Fruit fly (Drosophila melanogaster) S2 (cell line): ENCODE results near the gene CG4238.

ENCODE experiments used
- CG8478 ChIP-seq: fragments of >200 bp; optimal IDR thresholded peaks from 2 replicates; lab custom pipeline; 2018
- CTCF ChIP-seq, 2 experiments: fragments of >200 bp; optimal IDR thresholded peaks; 2 replicates each; lab custom pipeline; 2018

CG4238 gene

dm6 chr2L:1986343-1987280 lies 23.0 kb upstream of the CG4238 start:
- TF ChIP-seq CG8478 (lab: Kevin White, UChicago) (no peak), CTCF (optimal IDR thresholded peaks at IDR 0.05; lab: Kevin White, UChicago) (no peak)

- TF ChIP-seq CTCF (optimal IDR thresholded peaks at IDR 0.05; lab: Kevin White, UChicago) (no peak), CG8478 (lab: Kevin White, UChicago) (no peak)
Observed at dm6 chr2L:1987434-1988191, 22.0 kb upstream of the CG4238 start, which contains the start of gene Got2. Gene Got2 (minus strand): TSS chr2L:1987758.

DNA sequence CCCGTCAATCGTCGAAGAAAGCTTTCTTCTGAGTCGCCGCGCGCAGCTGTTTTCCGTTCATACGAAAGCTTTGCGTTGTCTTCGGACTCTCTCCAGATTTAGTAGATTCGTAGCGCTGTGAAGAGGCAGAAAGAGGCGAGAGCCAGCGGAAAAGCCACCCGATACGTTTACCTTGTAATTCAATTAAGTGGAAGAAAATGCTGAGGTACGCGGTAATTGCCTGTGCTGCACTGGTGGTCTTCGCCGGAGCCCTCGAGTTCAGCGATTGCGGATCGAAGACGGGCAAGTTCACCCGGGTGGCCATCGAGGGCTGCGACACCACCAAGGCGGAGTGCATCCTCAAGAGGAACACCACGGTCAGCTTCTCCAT lies 21.5 kb upstream of the CG4238 start, which contains the start of gene Npc2a:
Gene Npc2a, plus strand, starts transcription at position 99 of the 370 bp plus-strand sequence.
- TF ChIP-seq CG8478 (lab: Kevin White, UChicago) (no peak), CTCF (optimal IDR thresholded peaks at IDR 0.05; lab: Kevin White, UChicago) (no peak)

- TF ChIP-seq CG8478 (lab: Kevin White, UChicago) (no peak), CTCF (optimal IDR thresholded peaks at IDR 0.05; lab: Kevin White, UChicago) (no peak)
Observed at dm6 chr2L:1989278-1989918, 20.3 kb upstream of the CG4238 start.

DNA sequence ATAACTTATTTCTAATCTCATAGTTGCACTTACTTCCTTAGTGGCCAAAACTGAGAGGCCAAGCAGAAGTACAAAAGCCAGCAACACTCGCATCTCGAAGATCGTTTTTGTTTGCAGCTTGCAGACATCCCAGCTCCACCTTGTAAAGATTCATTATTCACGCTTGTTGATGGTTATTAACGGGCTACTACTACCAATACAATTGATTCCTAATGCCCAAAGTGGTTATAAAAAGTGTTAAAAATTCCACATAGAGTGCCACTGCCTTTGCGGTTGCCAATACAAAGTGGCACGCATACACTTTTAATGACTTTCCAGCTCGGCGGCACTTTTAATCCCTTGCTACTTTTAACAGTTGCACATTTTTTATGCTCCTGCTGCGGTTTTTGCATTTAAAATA lies 17.6 kb upstream of the CG4238 start, which contains the start of gene Obp22a:
Gene Obp22a, minus strand, starts transcription at position 101 of the 400 bp plus-strand sequence.
- TF ChIP-seq CG8478 (lab: Kevin White, UChicago): no peak
- no peak for TF ChIP-seq CTCF (optimal IDR thresholded peaks at IDR 0.05; lab: Kevin White, UChicago)

DNA sequence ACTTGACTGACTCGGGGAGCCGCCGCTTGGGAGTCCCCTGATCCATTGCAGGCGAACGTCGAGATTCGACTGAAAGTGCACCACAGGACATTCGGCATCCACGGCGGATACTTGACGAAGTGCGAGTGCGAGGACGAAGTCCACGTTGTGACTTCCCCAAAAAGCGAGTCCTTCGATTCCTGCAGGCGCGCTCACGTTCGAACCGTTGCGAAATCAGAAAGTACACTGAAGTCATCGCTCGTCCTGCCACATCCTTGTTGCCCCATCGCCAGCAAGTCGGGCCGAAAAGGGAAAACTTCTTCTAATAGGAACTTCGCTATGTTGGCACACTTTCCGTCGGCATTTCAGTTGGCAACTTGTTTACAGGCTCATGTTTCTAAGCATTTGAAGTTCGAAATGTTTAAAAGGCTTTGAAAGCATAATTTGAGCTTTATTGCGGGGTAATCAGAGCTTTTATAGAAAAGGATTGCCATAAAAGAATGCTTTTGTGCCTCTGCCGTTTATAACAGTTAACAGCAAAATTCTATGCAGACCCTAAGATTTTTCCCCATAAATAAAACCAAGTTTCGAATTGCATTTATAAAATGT lies 3.5 kb upstream of the CG4238 start, which contains the start of gene CG33543:
Gene CG33543, minus strand, starts transcription at position 232 of the 588 bp plus-strand sequence.
- no peak for TF ChIP-seq CTCF (optimal IDR thresholded peaks at IDR 0.05; lab: Kevin White, UChicago)
- TF ChIP-seq CG8478 (lab: Kevin White, UChicago): no peak

DNA sequence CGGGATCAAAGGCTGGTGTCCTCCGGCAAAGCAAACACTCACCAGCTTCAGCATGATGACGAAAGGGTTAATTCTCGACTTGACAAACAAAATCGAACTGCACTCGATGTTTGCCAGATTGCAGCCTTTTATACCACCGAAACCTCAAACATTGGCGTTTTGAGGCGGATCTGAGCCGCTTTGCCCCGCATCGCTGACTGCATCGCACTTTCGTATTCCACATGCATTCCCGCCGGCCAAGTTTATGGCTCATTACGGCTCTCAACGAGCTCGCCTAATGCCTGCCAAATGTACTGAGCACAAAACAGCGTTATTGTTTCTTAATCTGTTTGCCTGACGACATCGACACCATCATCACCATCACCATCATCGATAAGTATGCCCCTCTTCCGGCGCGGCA lies 2.6 kb upstream of the CG4238 start, which contains the start of gene CG15353:
Gene CG15353, minus strand, starts transcription at position 101 of the 400 bp plus-strand sequence.
- no peak for TF ChIP-seq CTCF (optimal IDR thresholded peaks at IDR 0.05; lab: Kevin White, UChicago)
- no peak for TF ChIP-seq CG8478 (lab: Kevin White, UChicago)

DNA sequence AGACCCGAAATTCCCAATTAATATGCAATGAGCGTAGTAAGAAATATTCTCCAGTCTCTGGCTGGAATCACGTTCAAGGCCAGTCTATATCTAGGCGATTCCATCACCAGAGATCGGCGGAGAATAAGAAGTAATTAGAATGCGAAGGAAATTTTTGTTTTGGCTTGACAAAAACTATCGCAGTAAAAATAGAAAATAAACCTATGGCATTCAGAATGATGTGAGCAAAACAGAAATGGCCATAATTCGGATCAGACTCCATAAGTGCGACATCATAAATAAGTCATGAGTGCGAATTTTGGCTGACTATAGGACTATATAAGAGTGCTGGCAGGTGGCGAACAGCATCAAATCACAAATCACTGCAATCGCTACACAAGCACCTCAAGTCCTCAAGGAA lies 1.5 kb upstream of the CG4238 start, which contains the start of gene Nplp4:
Gene Nplp4, plus strand, starts transcription at position 301 of the 400 bp plus-strand sequence.
- TF ChIP-seq CTCF (optimal IDR thresholded peaks at IDR 0.05; lab: Kevin White, UChicago): no peak
- no peak for TF ChIP-seq CG8478 (lab: Kevin White, UChicago)

- TF ChIP-seq CG8478 (lab: Kevin White, UChicago) (no peak), CTCF (optimal IDR thresholded peaks at IDR 0.05; lab: Kevin White, UChicago) (no peak)
Observed at dm6 chr2L:2010335-2011061, 839 bp downstream of the CG4238 start.

DNA sequence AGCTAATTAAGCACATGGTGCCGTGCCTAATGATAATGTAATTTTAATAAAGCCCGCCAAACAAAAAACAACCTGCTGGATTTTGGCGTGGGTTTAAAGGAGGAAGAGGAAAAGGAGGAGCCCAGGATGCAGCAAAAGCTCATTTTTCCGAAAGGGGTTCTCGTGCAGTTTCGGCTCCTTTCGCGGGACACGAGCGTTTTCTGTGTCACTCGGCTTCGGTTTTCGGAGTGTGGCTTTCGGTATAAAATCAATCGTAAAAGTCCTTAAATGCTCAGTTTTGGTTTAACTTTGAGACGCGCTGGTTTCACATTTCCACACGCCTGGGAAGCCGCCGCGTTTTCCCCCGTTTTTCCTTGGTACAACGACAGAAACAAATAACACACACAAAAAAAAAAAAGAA lies 1.8 kb downstream of the CG4238 start:
- TF ChIP-seq CTCF (optimal IDR thresholded peaks at IDR 0.05; lab: Kevin White, UChicago): no peak
- no peak for TF ChIP-seq CG8478 (lab: Kevin White, UChicago)

DNA sequence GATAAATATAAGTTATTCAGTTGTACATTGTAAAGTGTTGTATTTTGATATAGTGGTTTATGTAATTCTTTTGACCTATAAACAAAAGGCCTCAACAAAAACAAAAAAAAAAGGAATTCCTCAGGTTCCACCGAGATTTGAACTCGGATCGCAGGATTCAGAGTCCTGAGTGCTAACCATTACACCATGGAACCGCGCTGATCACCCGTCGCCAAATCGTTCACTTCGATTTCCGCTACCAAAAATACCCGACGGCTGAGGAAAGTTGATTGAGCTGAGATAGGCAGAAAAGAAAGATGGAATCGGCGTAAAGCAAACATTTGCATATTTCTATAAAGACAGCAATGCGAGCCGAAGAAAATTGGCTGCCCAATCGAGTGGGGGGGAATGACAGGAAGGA lies 3.4 kb downstream of the CG4238 start:
- TF ChIP-seq CTCF (optimal IDR thresholded peaks at IDR 0.05; lab: Kevin White, UChicago): no peak
- no peak for TF ChIP-seq CG8478 (lab: Kevin White, UChicago)

DNA sequence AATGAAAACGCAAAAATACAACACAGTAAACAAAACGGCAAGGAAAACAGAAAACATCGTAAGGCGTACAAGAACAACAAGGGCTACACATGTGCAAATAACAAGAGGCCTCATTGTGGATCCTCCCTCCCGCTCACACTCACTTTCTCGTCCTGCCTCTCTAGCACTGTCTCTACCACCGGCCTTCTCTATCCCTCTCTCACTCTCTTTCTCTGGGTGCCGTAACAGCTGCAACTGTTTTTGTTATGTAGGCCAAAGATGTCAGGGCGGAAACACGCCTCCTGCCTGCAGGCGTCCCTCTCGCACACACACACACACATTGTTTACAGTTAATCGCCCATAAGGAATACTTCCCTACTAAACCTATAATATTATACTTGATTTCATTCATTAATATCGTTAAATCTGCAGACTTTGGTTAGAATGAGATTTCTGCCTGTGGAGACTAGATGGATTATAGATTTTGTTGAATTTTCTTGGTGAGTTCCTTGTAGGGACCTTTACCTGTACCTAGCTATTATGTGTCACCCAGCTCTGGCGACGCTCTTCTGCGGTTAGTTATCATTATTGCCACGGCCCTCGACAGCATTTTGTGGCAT lies 4.3 kb downstream of the CG4238 start:
- TF ChIP-seq CG8478 (lab: Kevin White, UChicago) (no peak), CTCF (optimal IDR thresholded peaks at IDR 0.05; lab: Kevin White, UChicago) (no peak)

dm6 chr2L:2015204-2015603 lies 5.5 kb downstream of the CG4238 start:
- TF ChIP-seq CTCF (optimal IDR thresholded peaks at IDR 0.05; lab: Kevin White, UChicago): no peak
- TF ChIP-seq CG8478 (lab: Kevin White, UChicago): no peak
